Worm (Caenorhabditis elegans) whole organism, L1 larva: ENCODE measurements around the gene ZK512.8.

Source experiments
- egl-27 ChIP-seq, 2 experiments: fragments of 150-350 bp in 1 of 2; sonication (generic microtip); optimal IDR thresholded peaks; 3 replicates each; lab custom pipeline; 2017 to 2018; ENCODE audit warnings: missing biosample characterization in 2 of 2, missing genetic modification characterization in 2 of 2, missing genetic modification reagents in 2 of 2
- elt-2 ChIP-seq: sonication (generic microtip); optimal IDR thresholded peaks from 2 replicates; lab custom pipeline; 2016; ENCODE audit warnings: missing genetic modification characterization, mild to moderate bottlenecking, inconsistent platforms, missing compliant biosample characterization, missing genetic modification reagents
- lin-39 ChIP-seq: fragments of 150-350 bp; optimal IDR thresholded peaks from 2 replicates; lab custom pipeline; 2014; ENCODE audit warnings: missing biosample characterization, missing genetic modification reagents, missing genetic modification characterization
- mab-9 ChIP-seq: fragments of 200-800 bp; sonication (Bioruptor generic); IDR thresholded peaks from 2 replicates; pipeline ENCODE4 v1.3.6; 2022; ENCODE audit warnings: missing genetic modification reagents, missing genetic modification characterization, missing compliant biosample characterization
- nhr-12 ChIP-seq: sonication (generic microtip); optimal IDR thresholded peaks from 2 replicates; lab custom pipeline; 2017; ENCODE audit warnings: missing biosample characterization, missing genetic modification characterization
- nhr-237 ChIP-seq: fragments of 150-350 bp; optimal IDR thresholded peaks from 2 replicates; lab custom pipeline; 2014; ENCODE audit warnings: missing biosample characterization, missing genetic modification characterization
- pag-3 ChIP-seq: sonication (generic microtip); optimal IDR thresholded peaks from 2 replicates; lab custom pipeline; 2017; ENCODE audit warnings: missing genetic modification characterization, mild to moderate bottlenecking, missing compliant biosample characterization, antibody characterized with exemption, borderline replicate concordance; ENCODE audit not compliant: insufficient read depth
- pqm-1 ChIP-seq: sonication (generic microtip); optimal IDR thresholded peaks from 3 replicates; lab custom pipeline; 2017; ENCODE audit warnings: missing biosample characterization, missing genetic modification characterization
- snpc-4 ChIP-seq: fragments of 150-350 bp; optimal IDR thresholded peaks from 2 replicates; lab custom pipeline; 2014; ENCODE audit warnings: missing biosample characterization, missing genetic modification characterization
- snu-23 ChIP-seq: sonication (generic microtip); optimal IDR thresholded peaks from 2 replicates; lab custom pipeline; 2016; ENCODE audit warnings: missing genetic modification characterization, missing compliant biosample characterization
- xbp-1 ChIP-seq: sonication (generic microtip); optimal IDR thresholded peaks from 2 replicates; lab custom pipeline; 2016; ENCODE audit warnings: missing genetic modification characterization, missing compliant biosample characterization
- zip-4 ChIP-seq: fragments of 200-800 bp; sonication (Bioruptor generic); optimal IDR thresholded peaks from 2 replicates; lab custom pipeline; 2018; ENCODE audit warnings: mild to moderate bottlenecking, missing genetic modification characterization, moderate library complexity, missing compliant biosample characterization
- ztf-4 ChIP-seq: fragments of 150-350 bp; optimal IDR thresholded peaks from 2 replicates; lab custom pipeline; 2014; ENCODE audit warnings: missing biosample characterization, missing genetic modification characterization

- TF ChIP-seq egl-27 (tag; optimal IDR thresholded peaks at IDR 0.05; lab: Kevin White, UChicago): no peak
- TF ChIP-seq lin-39 (tag; lab: Kevin White, UChicago): no peak
- TF ChIP-seq nhr-237 (tag; lab: Kevin White, UChicago): no peak
- no peak for TF ChIP-seq elt-2 (tag; lab: Kevin White, UChicago)
- no peak for TF ChIP-seq snpc-4 (tag; lab: Kevin White, UChicago)
- no peak for TF ChIP-seq ztf-4 (tag; lab: Kevin White, UChicago)
- TF ChIP-seq zip-4: no peak
- no peak for TF ChIP-seq xbp-1 (tag; lab: Kevin White, UChicago)
- TF ChIP-seq pqm-1 (tag; lab: Kevin White, UChicago): no peak
- no peak for TF ChIP-seq nhr-12 (tag; lab: Kevin White, UChicago)
- TF ChIP-seq pag-3 (tag; lab: Kevin White, UChicago): no peak
- no peak for TF ChIP-seq mab-9 (GFP tag; lab: Robert Waterston, UW)
- no peak for TF ChIP-seq snu-23 (GFP tag; lab: Kevin White, UChicago)
Measured at ce11 chrIII:9109726-9110125, 36.1 kb upstream of the ZK512.8 start.
